Worm (Caenorhabditis elegans): ENCODE results near the gene cup-4.

Gene cup-4

ce11 chrIII:7848173-7848572 lies 18.1 kb upstream of the cup-4 start (continued):
- TF ChIP-seq efl-1 (optimal IDR thresholded peaks at IDR 0.05): peak in 1 of 2 experiments; percentile 24
- TF ChIP-seq efl-1 (GFP tag; optimal IDR thresholded peaks at IDR 0.05 in 1 of 2): peak in 1 of 2 experiments; percentile 75
- TF ChIP-seq nhr-28 (tag; optimal IDR thresholded peaks at IDR 0.05): no peak
- no peak for TF ChIP-seq sptf-1 (tag; optimal IDR thresholded peaks at IDR 0.05)
- peak; percentile 23 for TF ChIP-seq nhr-71 (tag; optimal IDR thresholded peaks at IDR 0.05)

ce11 chrIII:7854494-7855184 lies 11.7 kb upstream of the cup-4 start, which contains the start of gene rpl-35:
rpl-35 (plus strand) TSS chrIII:7855134.
- TF ChIP-seq hlh-17 (GFP tag; optimal IDR thresholded peaks at IDR 0.05; ENCODE audit: borderline replicate concordance): peak; percentile 79
- peak; percentile 99 for TF ChIP-seq nhr-237 (tag; optimal IDR thresholded peaks at IDR 0.05)
- peak; percentile 95 for TF ChIP-seq blmp-1 (tag; optimal IDR thresholded peaks at IDR 0.05)
- peak; percentile 79 for TF ChIP-seq nhr-12 (tag; optimal IDR thresholded peaks at IDR 0.05)
- peak; percentile 79 for TF ChIP-seq ceh-90 (tag; optimal IDR thresholded peaks at IDR 0.05)
- TF ChIP-seq F16B12.6 (tag; optimal IDR thresholded peaks at IDR 0.05): peak; percentile 89
- peak; percentile 98 to 100 (median 98) for TF ChIP-seq elt-3 (tag; optimal IDR thresholded peaks at IDR 0.05)
- TF ChIP-seq nhr-90 (tag; optimal IDR thresholded peaks at IDR 0.05; ENCODE audit: poor library complexity): peak; percentile 100
- peak; percentile 99 for TF ChIP-seq skn-1 (tag; optimal IDR thresholded peaks at IDR 0.05)
- TF ChIP-seq lin-35 (GFP tag; optimal IDR thresholded peaks at IDR 0.05): peak; percentile 100
- peak; percentile 99 for TF ChIP-seq irx-1 (tag; optimal IDR thresholded peaks at IDR 0.05)
- peak; percentile 99 for TF ChIP-seq jun-1 (tag; optimal IDR thresholded peaks at IDR 0.05)
- TF ChIP-seq nhr-47 (tag; optimal IDR thresholded peaks at IDR 0.05): peak; percentile 100
- peak; percentile 89; the same call in 1 of the 2 replicates for TF ChIP-seq unc-98 (GFP tag; IDR thresholded peaks at IDR 0.05)
- TF ChIP-seq grh-1 (GFP tag; IDR thresholded peaks at IDR 0.05): peak; percentile 100
- TF ChIP-seq zag-1 (tag; optimal IDR thresholded peaks at IDR 0.05): peak; percentile 74
- TF ChIP-seq aly-2 (tag; optimal IDR thresholded peaks at IDR 0.05): peak; percentile 99
- peak; percentile 85 for TF ChIP-seq nhr-76 (tag; optimal IDR thresholded peaks at IDR 0.05)
- TF ChIP-seq C04F5.9 (tag; optimal IDR thresholded peaks at IDR 0.05): peak; percentile 98
- peak; percentile 100 for TF ChIP-seq ceh-82 (tag; optimal IDR thresholded peaks at IDR 0.05)
- TF ChIP-seq aha-1 (tag; optimal IDR thresholded peaks at IDR 0.05): peak; percentile 98
- peak; percentile 100 for TF ChIP-seq isw-1 (GFP tag; IDR thresholded peaks at IDR 0.05)
- TF ChIP-seq lsy-2 (tag; optimal IDR thresholded peaks at IDR 0.05): peak; percentile 98 to 99
- peak; percentile 99 for TF ChIP-seq fkh-10 (GFP tag; optimal IDR thresholded peaks at IDR 0.05)
- TF ChIP-seq dpl-1 (GFP tag; optimal IDR thresholded peaks at IDR 0.05): peak; percentile 100
- peak; percentile 98 for TF ChIP-seq fkh-4 (tag; optimal IDR thresholded peaks at IDR 0.05; ENCODE audit: borderline replicate concordance)
- TF ChIP-seq mab-9 (GFP tag; IDR thresholded peaks at IDR 0.05): peak; percentile 100
- peak; percentile 98 for TF ChIP-seq lin-39 (tag; optimal IDR thresholded peaks at IDR 0.05)
- peak; percentile 3 to 98 for TF ChIP-seq mdl-1 (tag; optimal IDR thresholded peaks at IDR 0.05)
- peak; percentile 99 for TF ChIP-seq ceh-88 (GFP tag; IDR thresholded peaks at IDR 0.05)
- TF ChIP-seq dsc-1 (tag; optimal IDR thresholded peaks at IDR 0.05): peak; percentile 100
- peak; percentile 100 for TF ChIP-seq unc-130 (tag; optimal IDR thresholded peaks at IDR 0.05)
- TF ChIP-seq hpl-2 (GFP tag; optimal IDR thresholded peaks at IDR 0.05): peak; percentile 98
- peak; percentile 71 for TF ChIP-seq pqm-1 (tag; optimal IDR thresholded peaks at IDR 0.05)
- TF ChIP-seq nhr-77 (tag; optimal IDR thresholded peaks at IDR 0.05): peak; percentile 100
- TF ChIP-seq unc-86 (tag; optimal IDR thresholded peaks at IDR 0.05): peak; percentile 100
- peak; percentile 98 for TF ChIP-seq ceh-63 (GFP tag; optimal IDR thresholded peaks at IDR 0.05)
- TF ChIP-seq fos-1 (tag; optimal IDR thresholded peaks at IDR 0.05): peak; percentile 98
- peak; percentile 100 for TF ChIP-seq ceh-8 (GFP tag; optimal IDR thresholded peaks at IDR 0.05)
- TF ChIP-seq alr-1 (tag; optimal IDR thresholded peaks at IDR 0.05; ENCODE audit: borderline replicate concordance): no peak
- TF ChIP-seq C34B4.2 (tag; optimal IDR thresholded peaks at IDR 0.05): peak; percentile 98
- TF ChIP-seq snu-23 (GFP tag; optimal IDR thresholded peaks at IDR 0.05): peak; percentile 100
- peak; percentile 81 for TF ChIP-seq ama-1 (optimal IDR thresholded peaks at IDR 0.05)
- peak; percentile 91 for TF ChIP-seq ces-1 (GFP tag; optimal IDR thresholded peaks at IDR 0.05)
- peak; percentile 100 for TF ChIP-seq fkh-8 (tag; optimal IDR thresholded peaks at IDR 0.05)
- peak; percentile 98 for TF ChIP-seq efl-3 (GFP tag; optimal IDR thresholded peaks at IDR 0.05)

Data from whole organism, L1 larva.